Worm (Caenorhabditis elegans) whole organism, L3 larva: Measurements from ENCODE around the gene str-174.

ENCODE experiments used
- R02D3.7 ChIP-seq: fragments of 150-350 bp; optimal IDR thresholded peaks from 2 replicates; lab custom pipeline; 2014; ENCODE audit warnings: missing biosample characterization, missing genetic modification characterization
- ZK546.5 ChIP-seq: sonication (generic microtip); optimal IDR thresholded peaks from 2 replicates; lab custom pipeline; 2017; ENCODE audit warnings: missing biosample characterization, missing genetic modification characterization
- ama-1 ChIP-seq: fragments of 150-350 bp; optimal IDR thresholded peaks from 2 replicates; lab custom pipeline; 2018
- ceh-82 ChIP-seq: fragments of 150-350 bp; optimal IDR thresholded peaks from 2 replicates; lab custom pipeline; 2014; ENCODE audit warnings: missing biosample characterization, missing genetic modification characterization
- daf-12 ChIP-seq: fragments of 150-350 bp; optimal IDR thresholded peaks from 2 replicates; lab custom pipeline; 2014; ENCODE audit warnings: missing biosample characterization, missing genetic modification reagents, missing genetic modification characterization
- egl-27 ChIP-seq: sonication (generic microtip); optimal IDR thresholded peaks from 4 replicates; lab custom pipeline; 2017; ENCODE audit warnings: missing biosample characterization, missing genetic modification reagents, missing genetic modification characterization
- elt-1 ChIP-seq: fragments of 150-350 bp; optimal IDR thresholded peaks from 2 replicates; lab custom pipeline; 2014; ENCODE audit warnings: missing biosample characterization, missing genetic modification characterization
- elt-3 ChIP-seq, 3 experiments: fragments of 150-350 bp in 1 of 3; sonication (generic microtip) in 2 of 3; optimal IDR thresholded peaks; 2 replicates in 2 of 3; 4 replicates in 1 of 3; lab custom pipeline; 2014 to 2017; ENCODE audit warnings: missing biosample characterization in 3 of 3, missing genetic modification characterization in 3 of 3
- eor-1 ChIP-seq, 2 experiments: fragments of 150-350 bp; optimal IDR thresholded peaks; 2 replicates each; lab custom pipeline; 2014 to 2018; ENCODE audit warnings: missing biosample characterization in 2 of 2, missing genetic modification characterization in 2 of 2
- fkh-2 ChIP-seq: fragments of 150-350 bp; optimal IDR thresholded peaks from 2 replicates; lab custom pipeline; 2014; ENCODE audit warnings: missing biosample characterization, missing genetic modification reagents, missing genetic modification characterization
- fos-1 ChIP-seq: fragments of 150-350 bp; optimal IDR thresholded peaks from 2 replicates; lab custom pipeline; 2014; ENCODE audit warnings: missing biosample characterization, missing genetic modification characterization
- jun-1 ChIP-seq: fragments of 150-350 bp; optimal IDR thresholded peaks from 2 replicates; lab custom pipeline; 2014; ENCODE audit warnings: missing biosample characterization, missing genetic modification reagents, missing genetic modification characterization
- lin-15B ChIP-seq: fragments of 150-350 bp; optimal IDR thresholded peaks from 2 replicates; lab custom pipeline; 2014; ENCODE audit warnings: missing biosample characterization, missing genetic modification characterization
- lin-39 ChIP-seq: fragments of 150-350 bp; optimal IDR thresholded peaks from 2 replicates; lab custom pipeline; 2018; ENCODE audit warnings: missing biosample characterization, missing genetic modification reagents, missing genetic modification characterization
- lsy-12 ChIP-seq: sonication (generic microtip); optimal IDR thresholded peaks from 2 replicates; lab custom pipeline; 2016; ENCODE audit warnings: mild to moderate bottlenecking, missing genetic modification characterization, missing compliant biosample characterization
- mdl-1 ChIP-seq: fragments of 150-350 bp; optimal IDR thresholded peaks from 2 replicates; lab custom pipeline; 2014; ENCODE audit warnings: missing biosample characterization, missing genetic modification characterization
- mml-1 ChIP-seq: fragments of 150-350 bp; sonication (generic microtip); optimal IDR thresholded peaks from 3 replicates; lab custom pipeline; 2014; ENCODE audit warnings: missing biosample characterization, missing genetic modification characterization
- nfya-1 ChIP-seq: sonication (generic microtip); optimal IDR thresholded peaks from 2 replicates; lab custom pipeline; 2017; ENCODE audit warnings: missing genetic modification characterization, mild to moderate bottlenecking, missing compliant biosample characterization, antibody characterized with exemption, moderate library complexity; ENCODE audit not compliant: insufficient read depth
- nhr-11 ChIP-seq: fragments of 150-350 bp; optimal IDR thresholded peaks from 2 replicates; lab custom pipeline; 2014; ENCODE audit warnings: missing biosample characterization, missing genetic modification characterization
- nhr-23 ChIP-seq: fragments of 150-350 bp; optimal IDR thresholded peaks from 2 replicates; lab custom pipeline; 2014; ENCODE audit warnings: missing biosample characterization, missing genetic modification reagents, missing genetic modification characterization
- nhr-25 ChIP-seq: sonication (generic microtip); optimal IDR thresholded peaks from 2 replicates; lab custom pipeline; 2017; ENCODE audit warnings: missing biosample characterization, missing genetic modification characterization
- nhr-67 ChIP-seq: fragments of 150-350 bp; optimal IDR thresholded peaks from 2 replicates; lab custom pipeline; 2014; ENCODE audit warnings: missing biosample characterization, missing genetic modification characterization
- nhr-76 ChIP-seq: fragments of 150-350 bp; sonication (generic microtip); optimal IDR thresholded peaks from 5 replicates; lab custom pipeline; 2014; ENCODE audit warnings: missing biosample characterization, missing genetic modification characterization
- nhr-77 ChIP-seq: fragments of 150-350 bp; optimal IDR thresholded peaks from 2 replicates; lab custom pipeline; 2014; ENCODE audit warnings: missing biosample characterization, missing genetic modification characterization
- pha-4 ChIP-seq: fragments of 150-350 bp; optimal IDR thresholded peaks from 2 replicates; lab custom pipeline; 2014; ENCODE audit warnings: missing biosample characterization, missing genetic modification reagents, missing genetic modification characterization
- pqm-1 ChIP-seq: fragments of 150-350 bp; optimal IDR thresholded peaks from 2 replicates; lab custom pipeline; 2017; ENCODE audit warnings: missing biosample characterization, missing genetic modification characterization, inconsistent platforms
- sea-2 ChIP-seq: fragments of 150-350 bp; sonication (generic microtip); optimal IDR thresholded peaks from 4 replicates; lab custom pipeline; 2014; ENCODE audit warnings: missing biosample characterization, missing genetic modification reagents, missing genetic modification characterization
- skn-1 ChIP-seq: fragments of 150-350 bp; optimal IDR thresholded peaks from 2 replicates; lab custom pipeline; 2014; ENCODE audit warnings: missing biosample characterization, missing genetic modification characterization
- snpc-4 ChIP-seq: fragments of 150-350 bp; optimal IDR thresholded peaks from 2 replicates; lab custom pipeline; 2014; ENCODE audit warnings: missing biosample characterization, missing genetic modification characterization
- tbx-2 ChIP-seq: sonication (generic microtip); optimal IDR thresholded peaks from 2 replicates; lab custom pipeline; 2016; ENCODE audit warnings: mild to moderate bottlenecking, missing genetic modification characterization, missing compliant biosample characterization
- unc-39 ChIP-seq: sonication (generic microtip); optimal IDR thresholded peaks from 4 replicates; lab custom pipeline; 2017; ENCODE audit warnings: missing biosample characterization, missing genetic modification characterization
- unc-62 ChIP-seq: fragments of 150-350 bp; sonication (generic microtip); optimal IDR thresholded peaks from 4 replicates; lab custom pipeline; 2014; ENCODE audit warnings: missing biosample characterization, missing genetic modification reagents, missing genetic modification characterization
- zag-1 ChIP-seq: fragments of 150-350 bp; optimal IDR thresholded peaks from 2 replicates; lab custom pipeline; 2014; ENCODE audit warnings: missing biosample characterization, missing genetic modification characterization
- ztf-11 ChIP-seq: fragments of 150-350 bp; optimal IDR thresholded peaks from 2 replicates; lab custom pipeline; 2014; ENCODE audit warnings: missing biosample characterization, missing genetic modification characterization

Gene str-174

DNA sequence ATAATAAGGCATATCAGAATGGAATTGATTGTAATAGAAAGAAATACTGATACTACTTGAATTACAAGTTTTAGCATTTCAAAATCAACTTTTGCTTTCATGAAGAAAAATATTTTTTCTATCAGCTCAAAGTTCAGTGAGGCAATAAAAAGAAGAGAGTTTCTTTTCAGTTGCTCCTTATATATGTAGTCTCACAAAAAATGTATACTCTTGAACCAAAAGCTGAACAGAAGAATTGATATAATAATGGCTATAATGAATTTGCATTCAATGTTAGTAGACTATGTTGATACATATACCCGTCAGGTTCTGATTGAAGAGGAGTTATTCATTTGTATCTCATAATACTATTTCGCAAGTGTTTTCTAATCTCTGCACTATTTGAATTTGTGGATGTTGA, at the start of gene str-174:
Gene str-174 (minus strand): TSS at position 101 of the 400 bp plus-strand sequence.
- TF ChIP-seq unc-39 (tag; lab: Kevin White, UChicago) (no peak), sea-2 (GFP tag; lab: Kevin White, UChicago) (no peak), nhr-77 (no peak), lsy-12 (tag; lab: Kevin White, UChicago) (no peak), jun-1 (tag; lab: Kevin White, UChicago) (no peak), fos-1 (tag; lab: Kevin White, UChicago) (no peak), eor-1 (tag; optimal IDR thresholded peaks at IDR 0.05; lab: Kevin White, UChicago) (no peak), ceh-82 (tag; lab: Kevin White, UChicago) (no peak), ama-1 (lab: Kevin White, UChicago) (no peak), snpc-4 (tag; lab: Kevin White, UChicago) (no peak), tbx-2 (tag; lab: Kevin White, UChicago) (no peak), ztf-11 (no peak), skn-1 (tag; lab: Kevin White, UChicago) (no peak), egl-27 (no peak)

DNA sequence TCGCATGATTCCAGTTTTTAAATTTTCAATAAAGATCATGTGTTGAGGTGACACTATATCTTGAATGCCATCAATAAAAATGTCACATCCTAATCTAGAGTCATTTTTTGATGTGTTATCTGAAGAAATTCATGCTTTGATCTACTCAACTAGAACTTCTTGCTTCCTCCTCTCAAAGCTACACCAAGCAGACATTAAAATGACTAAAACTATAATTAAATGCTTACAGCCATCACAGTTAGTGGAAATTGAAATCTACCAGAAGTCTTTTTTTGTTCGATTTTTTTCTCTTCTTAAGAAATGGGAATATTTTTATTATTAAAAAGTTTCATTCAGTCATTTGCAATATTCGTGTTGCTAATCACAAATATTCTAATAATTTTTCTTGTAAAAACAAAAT, 43.3 kb upstream of the str-174 start, which contains the start of gene str-158:
Gene str-158 (plus strand): TSS at position 301 of the 400 bp plus-strand sequence.
- TF ChIP-seq snpc-4 (tag; lab: Kevin White, UChicago) = no peak
- no peak for TF ChIP-seq nhr-25
- TF ChIP-seq elt-3 (tag; optimal IDR thresholded peaks at IDR 0.05; lab: Kevin White, UChicago) = no peak
- TF ChIP-seq unc-62 (GFP tag; lab: Kevin White, UChicago) = no peak
- no peak for TF ChIP-seq sea-2 (GFP tag; lab: Kevin White, UChicago)
- TF ChIP-seq mml-1 (tag; lab: Kevin White, UChicago) = no peak
- TF ChIP-seq elt-1 (tag; lab: Kevin White, UChicago) = no peak
- no peak for TF ChIP-seq lin-39 (tag; lab: Kevin White, UChicago)
- TF ChIP-seq nhr-23 = no peak
- no peak for TF ChIP-seq nhr-67 (tag; lab: Kevin White, UChicago)
- no peak for TF ChIP-seq fkh-2
- no peak for TF ChIP-seq nhr-77
- TF ChIP-seq nhr-76 (tag; lab: Kevin White, UChicago) = no peak
- no peak for TF ChIP-seq skn-1 (tag; lab: Kevin White, UChicago)
- no peak for TF ChIP-seq eor-1 (tag; optimal IDR thresholded peaks at IDR 0.05; lab: Kevin White, UChicago)
- TF ChIP-seq mdl-1 (tag; lab: Kevin White, UChicago) = no peak

DNA sequence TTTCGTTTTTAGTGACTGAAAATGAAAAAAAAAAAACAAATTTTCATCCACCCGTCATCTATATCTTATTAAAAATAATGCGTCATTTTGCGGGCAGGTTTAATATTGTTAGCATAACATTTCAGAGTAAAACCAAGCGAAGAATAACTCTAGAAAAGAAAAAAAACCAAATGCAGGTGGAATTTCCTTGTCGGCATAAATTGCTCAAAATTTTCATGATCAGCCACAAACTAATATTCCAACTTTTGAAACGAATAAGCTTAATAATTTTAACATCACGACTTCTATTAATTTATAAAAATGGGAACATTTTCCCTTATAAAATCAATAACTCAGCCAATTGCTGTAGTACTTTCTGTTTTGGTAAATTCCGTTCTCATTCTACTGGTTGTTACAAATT, 41.2 kb upstream of the str-174 start, which contains the start of gene str-155:
Gene str-155 (plus strand): TSS at position 301 of the 400 bp plus-strand sequence.
- TF ChIP-seq R02D3.7 (tag; lab: Kevin White, UChicago) (no peak), sea-2 (GFP tag; lab: Kevin White, UChicago) (no peak), unc-62 (GFP tag; lab: Kevin White, UChicago) (no peak), fos-1 (tag; lab: Kevin White, UChicago) (no peak), ceh-82 (tag; lab: Kevin White, UChicago) (no peak), nhr-25 (no peak), elt-1 (tag; lab: Kevin White, UChicago) (no peak), nhr-77 (no peak), daf-12 (no peak), unc-39 (tag; lab: Kevin White, UChicago) (no peak), eor-1 (tag; optimal IDR thresholded peaks at IDR 0.05; lab: Kevin White, UChicago) (no peak)

DNA sequence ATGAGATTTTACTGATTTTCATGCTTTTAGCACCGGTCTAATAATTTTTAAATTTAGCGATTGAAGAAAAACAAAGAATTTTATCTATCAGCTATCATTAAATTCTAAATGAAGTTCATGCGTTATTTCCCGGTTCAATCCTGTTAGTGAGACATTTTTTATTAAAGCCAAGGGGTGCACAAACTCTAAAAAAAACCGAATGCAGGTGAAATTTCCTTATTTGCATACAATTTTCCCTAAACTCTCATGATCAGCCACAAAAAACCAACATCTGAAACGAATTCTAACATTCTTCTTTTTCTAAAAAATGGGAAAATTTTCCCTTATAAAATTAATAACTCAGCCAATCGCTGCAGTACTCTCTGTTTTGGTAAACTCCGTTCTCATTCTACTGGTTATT, 38.6 kb upstream of the str-174 start, which contains the start of gene str-156:
Gene str-156 (plus strand): TSS at position 301 of the 400 bp plus-strand sequence.
- TF ChIP-seq ZK546.5 (no peak), egl-27 (no peak), zag-1 (tag; lab: Kevin White, UChicago) (no peak), snpc-4 (tag; lab: Kevin White, UChicago) (no peak), fos-1 (tag; lab: Kevin White, UChicago) (no peak), ama-1 (lab: Kevin White, UChicago) (no peak)

DNA sequence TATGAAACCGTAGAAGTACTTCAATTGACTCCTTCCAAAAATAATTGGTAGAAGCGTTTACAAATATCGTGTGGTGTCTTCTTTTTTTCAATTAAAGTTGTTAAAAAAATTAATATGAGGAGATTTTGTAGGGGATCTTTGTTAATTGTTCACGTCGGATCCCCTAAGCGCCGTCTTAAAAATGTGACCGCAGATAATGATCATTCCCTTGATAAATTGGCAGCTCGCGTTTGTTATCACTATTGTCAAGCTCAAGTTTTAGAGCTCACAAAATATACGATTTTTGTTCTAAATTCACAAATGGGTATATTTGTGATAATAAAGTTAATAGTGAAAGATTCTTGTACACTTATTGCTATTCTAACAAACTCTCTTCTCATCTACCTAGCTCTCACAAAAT, 34.5 kb upstream of the str-174 start, which contains the start of gene str-159:
Gene str-159 (plus strand): TSS at position 301 of the 400 bp plus-strand sequence.
- TF ChIP-seq pha-4 (tag; lab: Kevin White, UChicago) (no peak), nhr-67 (tag; lab: Kevin White, UChicago) (no peak), fos-1 (tag; lab: Kevin White, UChicago) (no peak), lin-15B (tag; lab: Kevin White, UChicago) (no peak), nfya-1 (tag; lab: Kevin White, UChicago) (no peak), eor-1 (tag; optimal IDR thresholded peaks at IDR 0.05; lab: Kevin White, UChicago) (no peak), nhr-11 (tag; lab: Kevin White, UChicago) (no peak), ama-1 (lab: Kevin White, UChicago) (no peak), pqm-1 (tag; lab: Kevin White, UChicago) (no peak), ztf-11 (no peak), jun-1 (tag; lab: Kevin White, UChicago) (no peak), zag-1 (tag; lab: Kevin White, UChicago) (no peak), tbx-2 (tag; lab: Kevin White, UChicago) (no peak), egl-27 (no peak)
- TF ChIP-seq, all 47 proteins: peak for 0
